Fruit fly (Drosophila melanogaster) whole organism, prepupa: ENCODE results near the gene Gr63a.

ENCODE experiments used
- CG10669 ChIP-seq: fragments of 200-800 bp; sonication (Bioruptor generic); optimal IDR thresholded peaks from 3 replicates; lab custom pipeline; 2018; ENCODE audit warnings: missing biosample characterization, mild to moderate bottlenecking, missing genetic modification characterization, moderate library complexity
- CG11294 ChIP-seq: fragments of 200-800 bp; sonication (Bioruptor generic); IDR thresholded peaks from 2 replicates; pipeline ENCODE4 v1.3.6; 2022; ENCODE audit warnings: missing biosample characterization, missing genetic modification characterization
- CG11902 ChIP-seq: fragments of 200-800 bp; sonication (Bioruptor generic); optimal IDR thresholded peaks from 3 replicates; lab custom pipeline; 2016; ENCODE audit warnings: missing biosample characterization, missing genetic modification characterization
- CG15336 ChIP-seq: fragments of 200-800 bp; sonication (Bioruptor generic); IDR thresholded peaks from 2 replicates; pipeline ENCODE4 v1.3.6; 2022; ENCODE audit warnings: missing biosample characterization, missing genetic modification characterization
- CG1621 ChIP-seq: fragments of 200-800 bp; sonication (Bioruptor generic); optimal IDR thresholded peaks from 3 replicates; lab custom pipeline; 2018; ENCODE audit warnings: missing biosample characterization, mild to moderate bottlenecking, missing genetic modification characterization
- CG16779 ChIP-seq: fragments of 200-800 bp; sonication (Bioruptor generic); optimal IDR thresholded peaks from 3 replicates; lab custom pipeline; 2017; ENCODE audit warnings: missing biosample characterization, mild to moderate bottlenecking, missing genetic modification characterization
- CG3032 ChIP-seq: fragments of 200-800 bp; optimal IDR thresholded peaks from 2 replicates; lab custom pipeline; 2019; ENCODE audit warnings: missing biosample characterization, mild to moderate bottlenecking, missing genetic modification characterization, moderate library complexity
- CG31627 ChIP-seq: fragments of 200-800 bp; sonication (Bioruptor generic); optimal IDR thresholded peaks from 3 replicates; lab custom pipeline; 2016; ENCODE audit warnings: missing biosample characterization, missing genetic modification characterization
- CG32006 ChIP-seq: fragments of 200-800 bp; sonication (Bioruptor generic); optimal IDR thresholded peaks from 3 replicates; lab custom pipeline; 2017; ENCODE audit warnings: missing biosample characterization, mild to moderate bottlenecking, missing genetic modification characterization
- CG34406 ChIP-seq: fragments of 200-800 bp; sonication (Bioruptor generic); optimal IDR thresholded peaks from 3 replicates; lab custom pipeline; 2016; ENCODE audit warnings: missing biosample characterization, missing genetic modification characterization
- CG3919 ChIP-seq: fragments of 200-800 bp; sonication (Bioruptor generic); optimal IDR thresholded peaks from 3 replicates; lab custom pipeline; 2016; ENCODE audit warnings: missing biosample characterization, missing genetic modification characterization
- CG6163 ChIP-seq: fragments of 200-800 bp; sonication (Bioruptor generic); IDR thresholded peaks from 3 replicates; pipeline ENCODE4 v1.3.6; 2022; ENCODE audit warnings: missing biosample characterization, missing genetic modification characterization
- CG6276 ChIP-seq: fragments of 200-800 bp; sonication (Bioruptor generic); optimal IDR thresholded peaks from 2 replicates; lab custom pipeline; 2017; ENCODE audit warnings: missing biosample characterization, mild to moderate bottlenecking, missing genetic modification characterization
- CG6792 ChIP-seq: fragments of 200-800 bp; sonication (Bioruptor generic); optimal IDR thresholded peaks from 3 replicates; lab custom pipeline; 2016; ENCODE audit warnings: missing biosample characterization, missing genetic modification characterization
- CG6808 ChIP-seq: fragments of 200-800 bp; sonication (Bioruptor generic); optimal IDR thresholded peaks from 3 replicates; lab custom pipeline; 2017; ENCODE audit warnings: missing biosample characterization, missing genetic modification characterization, mild to moderate bottlenecking, moderate library complexity, missing genetic modification reagents
- CG6854 ChIP-seq: fragments of 200-800 bp; sonication (Bioruptor generic); optimal IDR thresholded peaks from 2 replicates; lab custom pipeline; 2017; ENCODE audit warnings: missing biosample characterization, mild to moderate bottlenecking, missing genetic modification characterization
- CG8119 ChIP-seq: fragments of 200-800 bp; sonication (Bioruptor generic); IDR thresholded peaks from 3 replicates; pipeline ENCODE4 v1.3.6; 2022; ENCODE audit warnings: missing biosample characterization, missing genetic modification characterization
- CG8319 ChIP-seq: fragments of 200-800 bp; sonication (Bioruptor generic); optimal IDR thresholded peaks from 3 replicates; lab custom pipeline; 2016; ENCODE audit warnings: missing biosample characterization, missing genetic modification characterization
- CG8632 ChIP-seq: fragments of 200-800 bp; sonication (Bioruptor generic); optimal IDR thresholded peaks from 3 replicates; lab custom pipeline; 2016; ENCODE audit warnings: missing biosample characterization, missing genetic modification characterization
- Eip75B ChIP-seq: fragments of 200-800 bp; sonication (Bioruptor generic); optimal IDR thresholded peaks from 3 replicates; lab custom pipeline; 2016; ENCODE audit warnings: missing biosample characterization, missing genetic modification characterization
- Eip78C ChIP-seq: fragments of 200-800 bp; sonication (Bioruptor generic); peaks from one replicate; lab custom pipeline; 2016; ENCODE audit warnings: missing biosample characterization, missing genetic modification characterization
- Eip93F ChIP-seq: fragments of 200-800 bp; sonication (Bioruptor generic); optimal IDR thresholded peaks from 2 replicates; lab custom pipeline; 2016; ENCODE audit warnings: missing biosample characterization, mild to moderate bottlenecking, missing genetic modification characterization
- Hr39 ChIP-seq: fragments of 200-800 bp; sonication (Bioruptor generic); optimal IDR thresholded peaks from 2 replicates; lab custom pipeline; 2016; ENCODE audit warnings: missing biosample characterization, missing genetic modification characterization
- OdsH ChIP-seq: fragments of 200-800 bp; sonication (Bioruptor generic); optimal IDR thresholded peaks from 3 replicates; lab custom pipeline; 2016; ENCODE audit warnings: missing biosample characterization, missing genetic modification characterization
- Sox102F ChIP-seq: fragments of 200-800 bp; sonication (Bioruptor generic); optimal IDR thresholded peaks from 2 replicates; lab custom pipeline; 2016; ENCODE audit warnings: missing biosample characterization, mild to moderate bottlenecking, missing genetic modification characterization
- Sox14 ChIP-seq: fragments of 200-800 bp; sonication (Bioruptor generic); optimal IDR thresholded peaks from 3 replicates; lab custom pipeline; 2016; ENCODE audit warnings: missing biosample characterization, missing genetic modification characterization
- achi ChIP-seq: fragments of 200-800 bp; sonication (Bioruptor generic); optimal IDR thresholded peaks from 3 replicates; lab custom pipeline; 2016; ENCODE audit warnings: missing biosample characterization, missing genetic modification characterization
- acj6 ChIP-seq: fragments of 200-800 bp; sonication (Bioruptor generic); optimal IDR thresholded peaks from 3 replicates; lab custom pipeline; 2016; ENCODE audit warnings: missing biosample characterization, missing genetic modification characterization
- dac ChIP-seq: fragments of 200-800 bp; sonication (Bioruptor generic); optimal IDR thresholded peaks from 2 replicates; lab custom pipeline; 2017; ENCODE audit warnings: missing biosample characterization, mild to moderate bottlenecking, missing genetic modification characterization
- eg ChIP-seq: fragments of 200-800 bp; sonication (Bioruptor generic); IDR thresholded peaks from 3 replicates; pipeline ENCODE4 v1.3.6; 2022; ENCODE audit warnings: missing biosample characterization, missing genetic modification characterization
- esn ChIP-seq: fragments of 200-800 bp; sonication (Bioruptor generic); optimal IDR thresholded peaks from 2 replicates; lab custom pipeline; 2016; ENCODE audit warnings: missing biosample characterization, mild to moderate bottlenecking, missing genetic modification characterization, moderate library complexity
- fd59A ChIP-seq: fragments of 200-800 bp; sonication (Bioruptor generic); optimal IDR thresholded peaks from 2 replicates; lab custom pipeline; 2017; ENCODE audit warnings: missing biosample characterization, mild to moderate bottlenecking, missing genetic modification characterization, missing genetic modification reagents
- fd85E ChIP-seq: fragments of 200-800 bp; sonication (Bioruptor generic); optimal IDR thresholded peaks from 3 replicates; lab custom pipeline; 2016; ENCODE audit warnings: missing biosample characterization, missing genetic modification characterization
- fkh ChIP-seq: fragments of 200-800 bp; sonication (Bioruptor generic); optimal IDR thresholded peaks from 3 replicates; lab custom pipeline; 2017; ENCODE audit warnings: missing biosample characterization, mild to moderate bottlenecking, missing genetic modification characterization, moderate library complexity
- lz ChIP-seq: fragments of 200-800 bp; sonication (Bioruptor generic); optimal IDR thresholded peaks from 3 replicates; lab custom pipeline; 2016; ENCODE audit warnings: missing biosample characterization, missing genetic modification characterization
- net ChIP-seq: fragments of 200-800 bp; sonication (Bioruptor generic); optimal IDR thresholded peaks from 3 replicates; lab custom pipeline; 2016; ENCODE audit warnings: missing biosample characterization, missing genetic modification characterization
- spab ChIP-seq: fragments of 200-800 bp; sonication (Bioruptor generic); optimal IDR thresholded peaks from 2 replicates; lab custom pipeline; 2017; ENCODE audit warnings: missing biosample characterization, mild to moderate bottlenecking, missing genetic modification characterization, missing genetic modification reagents
- svp ChIP-seq: fragments of 200-800 bp; sonication (Bioruptor generic); peaks from one replicate; lab custom pipeline; 2016; ENCODE audit warnings: missing biosample characterization, missing genetic modification characterization
- topi ChIP-seq: fragments of 200-800 bp; sonication (Bioruptor generic); optimal IDR thresholded peaks from 3 replicates; lab custom pipeline; 2016; ENCODE audit warnings: missing biosample characterization, missing genetic modification characterization
- vri ChIP-seq: fragments of 200-800 bp; sonication (Bioruptor generic); optimal IDR thresholded peaks from 3 replicates; lab custom pipeline; 2016; ENCODE audit warnings: missing biosample characterization, mild to moderate bottlenecking, missing genetic modification characterization

The Gr63a gene

DNA sequence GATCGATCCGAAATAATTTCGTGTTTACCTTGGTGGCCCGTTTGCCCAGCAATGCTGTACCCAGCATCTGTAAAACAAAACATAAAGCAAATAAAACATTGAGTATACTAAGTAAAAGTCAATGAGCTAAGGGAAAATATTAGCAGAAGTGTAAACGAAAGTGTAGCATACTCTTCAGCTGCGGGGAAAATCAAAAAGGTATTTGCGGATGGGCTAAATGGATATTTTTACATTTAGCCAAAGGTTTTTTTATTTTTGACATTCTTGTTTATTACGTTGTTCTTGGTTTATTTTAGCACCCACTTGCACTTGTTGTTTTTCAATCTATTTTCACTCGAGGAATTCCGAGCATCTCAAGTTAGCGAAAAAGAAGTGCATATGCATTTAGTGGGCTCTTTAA is 34.5 kb upstream of the Gr63a start:
- TF ChIP-seq fkh (GFP tag; lab: Kevin White, UChicago) = peak; percentile 45
- no peak for TF ChIP-seq Hr39
- TF ChIP-seq lz = no peak
- TF ChIP-seq CG8119 (GFP tag; lab: Robert Waterston, UW) = peak; percentile 14; the same call in 1 of the 3 replicates

DNA sequence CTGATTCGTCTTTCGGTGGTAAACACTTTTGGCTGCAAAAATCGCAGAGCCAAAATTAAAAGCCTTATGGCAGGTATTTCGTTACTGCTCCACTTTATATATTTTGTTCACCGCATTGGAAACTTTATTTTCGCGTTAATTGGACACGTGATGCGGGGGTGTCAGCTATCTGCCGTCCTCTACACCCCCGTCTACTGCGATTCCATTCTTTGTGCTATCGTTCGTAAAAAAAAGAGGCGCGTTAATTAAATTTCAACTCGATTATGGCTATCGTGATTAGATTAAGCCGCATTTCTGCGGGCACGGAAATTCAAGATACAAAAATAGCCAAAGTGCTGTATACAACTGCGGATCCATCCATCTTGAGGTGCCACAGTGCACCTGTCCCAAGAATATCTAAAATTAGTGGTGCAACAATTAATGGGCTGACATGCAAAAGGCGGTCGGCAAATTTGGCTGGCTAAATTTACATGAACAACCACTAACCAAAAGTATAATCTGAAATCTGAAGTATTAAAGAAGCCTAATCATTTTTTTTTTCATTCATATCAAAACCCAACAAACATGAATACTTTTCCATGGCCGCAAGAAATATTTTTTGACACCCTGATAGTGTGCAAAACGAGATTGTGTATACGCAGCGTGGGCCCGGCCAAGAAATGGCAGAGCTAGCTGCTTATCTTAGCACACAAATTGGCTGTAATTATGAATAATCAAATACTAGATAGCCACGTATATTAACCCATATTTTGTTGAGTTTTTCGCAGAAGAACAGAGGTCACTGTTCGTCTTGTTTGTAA is 33.8 kb upstream of the Gr63a start:
- TF ChIP-seq CG16779 = no peak
- TF ChIP-seq CG6163 = no peak
- TF ChIP-seq esn (GFP tag; lab: Kevin White, UChicago) = no peak
- TF ChIP-seq CG34406 (GFP tag; lab: Kevin White, UChicago) = no peak
- peak; percentile 13 for TF ChIP-seq svp (GFP tag; lab: Kevin White, UChicago)
- TF ChIP-seq Sox102F (GFP tag; lab: Kevin White, UChicago) = no peak
- TF ChIP-seq eg (GFP tag; lab: Robert Waterston, UW) = no peak
- no peak for TF ChIP-seq CG15336 (GFP tag; lab: Robert Waterston, UW)
- TF ChIP-seq Eip75B (GFP tag; lab: Kevin White, UChicago) = no peak
- peak; percentile 38 for TF ChIP-seq vri (GFP tag; lab: Kevin White, UChicago)
- no peak for TF ChIP-seq acj6 (GFP tag; lab: Kevin White, UChicago)
- no peak for TF ChIP-seq Eip93F
- TF ChIP-seq CG3919 (GFP tag; lab: Kevin White, UChicago) = no peak
- TF ChIP-seq CG6276 (GFP tag; lab: Kevin White, UChicago) = no peak
- TF ChIP-seq CG8319 = no peak

DNA sequence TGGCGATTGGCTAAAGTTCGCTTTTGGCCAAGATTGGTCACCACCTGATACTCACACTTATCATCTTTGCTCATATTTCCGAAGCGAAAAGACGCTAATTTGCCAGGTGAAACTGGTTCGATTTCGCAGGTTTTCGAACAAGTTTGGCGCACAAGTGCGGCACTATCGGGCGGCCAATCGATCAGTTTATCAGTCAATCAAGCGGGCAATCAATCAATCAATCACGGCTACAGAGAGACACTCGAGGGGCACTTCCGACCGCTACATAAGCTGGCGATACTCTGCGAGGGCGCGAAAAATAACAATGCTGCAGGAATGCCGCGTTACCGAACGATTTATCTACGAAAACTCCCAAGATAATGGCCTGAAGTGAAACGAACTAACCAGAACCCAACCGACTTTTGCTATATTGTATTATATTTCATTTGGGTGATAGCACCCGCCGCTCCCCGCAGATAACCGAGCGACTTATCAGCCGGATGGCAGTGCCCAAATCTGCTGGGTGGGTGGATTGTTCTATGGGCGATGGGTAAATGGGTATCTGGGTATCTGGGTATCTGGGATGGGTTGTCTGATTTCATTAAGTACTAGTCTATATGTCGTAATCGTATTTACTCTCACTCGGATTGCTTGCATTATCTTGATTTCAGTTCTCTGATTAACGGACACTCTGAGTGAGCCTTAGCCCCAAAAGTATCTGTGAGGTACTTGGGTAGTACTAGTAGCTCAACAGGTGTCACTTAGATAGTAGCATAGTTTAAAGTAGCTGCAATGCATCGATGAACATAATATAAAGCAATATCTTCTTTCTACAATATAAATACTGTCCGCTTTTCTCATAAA is 32.8 kb upstream of the Gr63a start:
- TF ChIP-seq Hr39 (no peak), vri (GFP tag; lab: Kevin White, UChicago) (peak; percentile 85), Eip78C (GFP tag; lab: Kevin White, UChicago) (peak; percentile 24), CG32006 (GFP tag; lab: Kevin White, UChicago) (no peak), CG6163 (no peak)

DNA sequence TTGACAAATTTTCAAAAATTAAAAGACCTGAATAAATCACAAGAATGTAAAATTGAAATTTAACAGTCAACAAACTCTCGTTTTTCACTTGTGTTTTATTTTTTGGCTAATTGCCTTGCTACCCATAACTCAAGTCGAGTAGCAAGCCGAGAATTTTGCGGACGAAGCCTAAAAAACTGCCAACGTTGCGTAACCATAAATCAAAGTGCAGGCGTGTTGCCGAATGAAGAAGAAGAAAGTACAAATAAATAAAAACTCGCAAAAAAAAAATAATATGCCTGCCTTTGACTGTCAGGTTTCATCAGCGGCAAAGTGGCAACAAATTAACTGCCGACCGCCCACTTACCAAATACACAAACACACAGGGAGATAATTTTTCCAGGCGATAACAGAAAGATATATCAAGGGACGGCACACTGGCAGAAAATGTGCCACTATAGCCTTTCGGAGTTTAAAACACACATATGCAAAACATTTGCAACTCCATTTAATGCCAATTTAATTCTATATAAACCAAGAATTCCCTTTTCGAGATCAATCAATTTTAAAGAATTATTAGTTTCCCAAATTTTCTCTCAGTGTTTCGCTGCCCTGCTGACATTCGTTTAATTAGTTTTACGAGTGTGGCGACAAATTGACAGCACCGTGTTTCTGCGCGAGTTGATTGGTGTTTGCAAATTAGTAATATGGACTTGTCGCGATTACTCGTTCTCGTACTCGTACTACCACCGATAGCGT is 32.0 kb upstream of the Gr63a start:
- TF ChIP-seq Eip93F (peak; percentile 69), CG31627 (GFP tag; lab: Kevin White, UChicago) (peak; percentile 95), topi (GFP tag; lab: Kevin White, UChicago) (peak; percentile 86), CG6854 (GFP tag; lab: Kevin White, UChicago) (no peak), achi (GFP tag; lab: Kevin White, UChicago) (peak; percentile 84), CG6163 (peak; percentile 90), CG6808 (GFP tag; lab: Kevin White, UChicago) (peak; percentile 29), CG11294 (GFP tag; lab: Robert Waterston, UW) (peak; percentile 37; the same call in 1 of the 2 replicates), esn (GFP tag; lab: Kevin White, UChicago) (peak; percentile 92), fd85E (GFP tag; lab: Kevin White, UChicago) (peak; percentile 18), OdsH (peak; percentile 86), CG6792 (peak; percentile 85), fkh (GFP tag; lab: Kevin White, UChicago) (peak; percentile 55), fd59A (GFP tag; lab: Kevin White, UChicago) (peak; percentile 73), Eip75B (GFP tag; lab: Kevin White, UChicago) (peak; percentile 74), CG6276 (GFP tag; lab: Kevin White, UChicago) (peak; percentile 53), spab (peak; percentile 27), acj6 (GFP tag; lab: Kevin White, UChicago) (peak; percentile 87), CG1621 (peak; percentile 57), Sox14 (peak; percentile 90), CG16779 (peak; percentile 16), net (GFP tag; lab: Kevin White, UChicago) (peak; percentile 80), CG10669 (GFP tag; lab: Kevin White, UChicago) (peak; percentile 60), dac (no peak), Hr39 (peak; percentile 95), CG11902 (GFP tag; lab: Kevin White, UChicago) (peak; percentile 83), CG8632 (GFP tag; lab: Kevin White, UChicago) (peak; percentile 84), CG3032 (tag; lab: Kevin White, UChicago) (no peak), eg (GFP tag; lab: Robert Waterston, UW) (peak; percentile 80)
